Fruit fly (Drosophila melanogaster) whole organism, embryonic: ENCODE results near the gene Spn27A.
A peak's percentile ranks its signal among the peaks of the same experiment; 100 is the strongest.

ENCODE experiments used
- Adf1 ChIP-seq: fragments of 200-800 bp; sonication (Bioruptor generic); IDR thresholded peaks from 2 replicates; pipeline ENCODE4 v1.3.6; 2022; ENCODE audit warnings: missing biosample characterization, missing genetic modification characterization
- Asciz ChIP-seq: fragments of 200-800 bp; sonication (Bioruptor generic); optimal IDR thresholded peaks from 2 replicates; lab custom pipeline; 2017; ENCODE audit warnings: missing biosample characterization, mild to moderate bottlenecking, missing genetic modification characterization, missing genetic modification reagents
- CG10565 ChIP-seq: fragments of 200-800 bp; sonication (Bioruptor generic); optimal IDR thresholded peaks from 3 replicates; lab custom pipeline; 2016; ENCODE audit warnings: missing biosample characterization, mild to moderate bottlenecking, missing genetic modification characterization
- CG1233 ChIP-seq: fragments of 200-800 bp; sonication (Bioruptor generic); optimal IDR thresholded peaks from 4 replicates; lab custom pipeline; 2018; ENCODE audit warnings: missing biosample characterization, mild to moderate bottlenecking, missing genetic modification characterization
- CG14050 ChIP-seq: fragments of 200-800 bp; sonication (Bioruptor generic); IDR thresholded peaks from 3 replicates; pipeline ENCODE4 v1.3.6; 2022; ENCODE audit warnings: missing biosample characterization, missing genetic modification characterization
- CG14667 ChIP-seq: fragments of 200-800 bp; sonication (Bioruptor generic); IDR thresholded peaks from 2 replicates; pipeline ENCODE4 v1.3.6; 2022; ENCODE audit warnings: missing biosample characterization, missing genetic modification characterization
- CG17568 ChIP-seq: fragments of 200-800 bp; sonication (Bioruptor generic); optimal IDR thresholded peaks from 2 replicates; lab custom pipeline; 2018; ENCODE audit warnings: missing biosample characterization, mild to moderate bottlenecking, missing genetic modification characterization, moderate library complexity
- CG17612 ChIP-seq: fragments of 200-800 bp; sonication (Bioruptor generic); IDR thresholded peaks from 2 replicates; pipeline ENCODE4 v1.3.6; 2022; ENCODE audit warnings: missing biosample characterization, missing genetic modification characterization
- CG1832 ChIP-seq: fragments of 200-800 bp; sonication (Bioruptor generic); optimal IDR thresholded peaks from 2 replicates; lab custom pipeline; 2017; ENCODE audit warnings: missing biosample characterization, mild to moderate bottlenecking, missing genetic modification characterization, inconsistent platforms
- CG2202 ChIP-seq: fragments of 200-800 bp; sonication (Bioruptor generic); optimal IDR thresholded peaks from 2 replicates; lab custom pipeline; 2018; ENCODE audit warnings: missing biosample characterization, mild to moderate bottlenecking, missing genetic modification characterization
- CG34224 ChIP-seq: fragments of 200-800 bp; sonication (Bioruptor generic); IDR thresholded peaks from 3 replicates; pipeline ENCODE4 v1.3.6; 2022; ENCODE audit warnings: missing biosample characterization, missing genetic modification characterization; ENCODE audit not compliant: partially characterized antibody
- CG43689 ChIP-seq: fragments of 200-800 bp; sonication (Bioruptor generic); IDR thresholded peaks from 2 replicates; pipeline ENCODE4 v1.3.6; 2022; ENCODE audit warnings: missing biosample characterization, missing genetic modification characterization
- CG7556 ChIP-seq: fragments of 200-800 bp; sonication (Bioruptor generic); optimal IDR thresholded peaks from 2 replicates; lab custom pipeline; 2017; ENCODE audit warnings: missing biosample characterization, mild to moderate bottlenecking, missing genetic modification characterization
- CG7928 ChIP-seq: fragments of 200-800 bp; sonication (Bioruptor generic); optimal IDR thresholded peaks from 2 replicates; lab custom pipeline; 2017; ENCODE audit warnings: missing biosample characterization, mild to moderate bottlenecking, missing genetic modification characterization
- CG8290 ChIP-seq, 3 experiments: fragments of 200-800 bp; sonication (Bioruptor generic); optimal IDR thresholded peaks; 2 replicates each; lab custom pipeline; 2016 to 2019; ENCODE audit warnings: missing biosample characterization in 3 of 3, missing genetic modification characterization in 3 of 3, mild to moderate bottlenecking in 2 of 3, moderate library complexity in 1 of 3
- CG9797 ChIP-seq: fragments of 200-800 bp; sonication (Bioruptor generic); optimal IDR thresholded peaks from 3 replicates; lab custom pipeline; 2018; ENCODE audit warnings: missing biosample characterization, mild to moderate bottlenecking, missing genetic modification characterization
- CG9817 ChIP-seq: fragments of 200-800 bp; sonication (Bioruptor generic); optimal IDR thresholded peaks from 2 replicates; lab custom pipeline; 2018; ENCODE audit warnings: missing biosample characterization, mild to moderate bottlenecking, missing genetic modification characterization, moderate library complexity
- Eip74EF ChIP-seq, 2 experiments: fragments of 200-800 bp in 1 of 2; fragments of >200 bp in 1 of 2; sonication (Bioruptor generic) in 1 of 2; optimal IDR thresholded peaks; 2 replicates each; lab custom pipeline; 2017 to 2019; ENCODE audit warnings: missing biosample characterization in 2 of 2, missing genetic modification characterization in 2 of 2, mild to moderate bottlenecking in 1 of 2, moderate library complexity in 1 of 2
- GATAe ChIP-seq: fragments of 200-800 bp; sonication (Bioruptor generic); conservative IDR thresholded peaks from 2 replicates; pipeline ENCODE4 v1.3.6; 2022; ENCODE audit warnings: missing biosample characterization, missing genetic modification characterization
- Lpt ChIP-seq: fragments of >200 bp; optimal IDR thresholded peaks from 2 replicates; lab custom pipeline; 2018; ENCODE audit warnings: missing biosample characterization, missing genetic modification characterization
- MTF-1 ChIP-seq: fragments of 200-800 bp; sonication (Bioruptor generic); optimal IDR thresholded peaks from 2 replicates; lab custom pipeline; 2018; ENCODE audit warnings: missing biosample characterization, mild to moderate bottlenecking, missing genetic modification characterization, borderline replicate concordance
- Mrtf ChIP-seq: fragments of 200-800 bp; sonication (Bioruptor generic); IDR thresholded peaks from 3 replicates; pipeline ENCODE4 v1.3.6; 2022; ENCODE audit warnings: missing biosample characterization, missing genetic modification characterization
- Nf-YB ChIP-seq: fragments of 200-800 bp; sonication (Bioruptor generic); optimal IDR thresholded peaks from 3 replicates; lab custom pipeline; 2019; ENCODE audit warnings: missing biosample characterization, mild to moderate bottlenecking, missing genetic modification characterization, moderate library complexity
- Oaz ChIP-seq: fragments of 200-800 bp; sonication (Bioruptor generic); IDR thresholded peaks from 2 replicates; pipeline ENCODE4 v1.3.6; 2022; ENCODE audit warnings: missing biosample characterization, missing genetic modification characterization
- Ptx1 ChIP-seq: fragments of 200-800 bp; sonication (Bioruptor generic); IDR thresholded peaks from 2 replicates; pipeline ENCODE4 v1.3.6; 2022; ENCODE audit warnings: missing biosample characterization, missing genetic modification characterization
- Ravus ChIP-seq: fragments of 200-800 bp; sonication (Bioruptor generic); IDR thresholded peaks from 2 replicates; pipeline ENCODE4 v1.3.6; 2022; ENCODE audit warnings: missing biosample characterization, missing genetic modification characterization
- Scr ChIP-seq: fragments of 200-800 bp; sonication (Bioruptor generic); IDR thresholded peaks from 2 replicates; pipeline ENCODE4 v1.3.6; 2022; ENCODE audit warnings: missing biosample characterization, missing genetic modification characterization; ENCODE audit not compliant: partially characterized antibody
- Sox100B ChIP-seq: fragments of 200-800 bp; sonication (Bioruptor generic); optimal IDR thresholded peaks from 3 replicates; lab custom pipeline; 2018; ENCODE audit warnings: missing biosample characterization, mild to moderate bottlenecking, missing genetic modification characterization
- Sry-δ ChIP-seq: fragments of 200-800 bp; sonication (Bioruptor generic); optimal IDR thresholded peaks from 2 replicates; lab custom pipeline; 2016; ENCODE audit warnings: missing biosample characterization, missing genetic modification characterization
- Ssrp ChIP-seq: fragments of 200-800 bp; sonication (Bioruptor generic); optimal IDR thresholded peaks from 2 replicates; lab custom pipeline; 2018; ENCODE audit warnings: missing biosample characterization, mild to moderate bottlenecking, missing genetic modification characterization, moderate library complexity
- Usf ChIP-seq: fragments of 200-800 bp; sonication (Bioruptor generic); optimal IDR thresholded peaks from 2 replicates; lab custom pipeline; 2017; ENCODE audit warnings: missing genotype, missing biosample characterization, missing genetic modification characterization
- aop ChIP-seq: fragments of 200-800 bp; sonication (Bioruptor generic); IDR thresholded peaks from 2 replicates; pipeline ENCODE4 v1.3.6; 2022; ENCODE audit warnings: missing biosample characterization, missing genetic modification characterization
- ato ChIP-seq: fragments of 200-800 bp; sonication (Bioruptor generic); IDR thresholded peaks from 2 replicates; pipeline ENCODE4 v1.3.6; 2022; ENCODE audit warnings: missing biosample characterization, missing genetic modification characterization; ENCODE audit not compliant: partially characterized antibody
- bab2 ChIP-seq: fragments of 200-800 bp; sonication (Bioruptor generic); optimal IDR thresholded peaks from 2 replicates; lab custom pipeline; 2016; ENCODE audit warnings: missing biosample characterization, missing genetic modification characterization
- chm ChIP-seq: fragments of 200-800 bp; sonication (Bioruptor generic); IDR thresholded peaks from 2 replicates; pipeline ENCODE4 v1.3.6; 2022; ENCODE audit warnings: missing biosample characterization, missing genetic modification characterization
- dan ChIP-seq: fragments of 200-800 bp; sonication (Bioruptor generic); IDR thresholded peaks from 2 replicates; pipeline ENCODE4 v1.3.6; 2022; ENCODE audit warnings: missing biosample characterization, missing genetic modification characterization
- ewg ChIP-seq: fragments of 200-800 bp; sonication (Bioruptor generic); optimal IDR thresholded peaks from 3 replicates; lab custom pipeline; 2017; ENCODE audit warnings: mild to moderate bottlenecking, missing biosample characterization, missing genetic modification reagents, missing genetic modification characterization
- gcm2 ChIP-seq: fragments of 200-800 bp; sonication (Bioruptor generic); optimal IDR thresholded peaks from 2 replicates; lab custom pipeline; 2016; ENCODE audit warnings: missing biosample characterization, missing genetic modification characterization
- gem ChIP-seq: fragments of 200-800 bp; sonication (Bioruptor generic); optimal IDR thresholded peaks from 2 replicates; lab custom pipeline; 2019; ENCODE audit warnings: missing biosample characterization, mild to moderate bottlenecking, missing genetic modification characterization, moderate library complexity
- gro ChIP-seq: fragments of 200-800 bp; sonication (Bioruptor generic); optimal IDR thresholded peaks from 2 replicates; lab custom pipeline; 2016; ENCODE audit warnings: missing biosample characterization, missing genetic modification characterization
- ham ChIP-seq: fragments of 200-800 bp; sonication (Bioruptor generic); IDR thresholded peaks from 2 replicates; pipeline ENCODE4 v1.3.6; 2022; ENCODE audit warnings: missing biosample characterization, missing genetic modification characterization
- hb ChIP-seq: fragments of 200-800 bp; sonication (Bioruptor generic); IDR thresholded peaks from 3 replicates; pipeline ENCODE4 v1.3.6; 2022; ENCODE audit warnings: missing biosample characterization, missing genetic modification characterization; ENCODE audit not compliant: partially characterized antibody
- psq ChIP-seq: fragments of 200-800 bp; sonication (Bioruptor generic); optimal IDR thresholded peaks from 2 replicates; lab custom pipeline; 2017; ENCODE audit warnings: missing biosample characterization, missing genetic modification characterization
- ranshi ChIP-seq: fragments of 200-800 bp; sonication (Bioruptor generic); IDR thresholded peaks from 2 replicates; pipeline ENCODE4 v1.3.6; 2022; ENCODE audit warnings: missing biosample characterization, missing genetic modification characterization
- sc ChIP-seq, 3 experiments: fragments of >200 bp in 2 of 3; fragments of 200-800 bp in 1 of 3; sonication (Bioruptor generic) in 1 of 3; optimal IDR thresholded peaks; 2 replicates in 2 of 3; 3 replicates in 1 of 3; lab custom pipeline; 2017; ENCODE audit warnings: mild to moderate bottlenecking in 1 of 3, missing biosample characterization in 1 of 3, missing genetic modification characterization in 1 of 3, missing genetic modification reagents in 1 of 3
- sens-2 ChIP-seq: fragments of 200-800 bp; sonication (Bioruptor generic); IDR thresholded peaks from 2 replicates; pipeline ENCODE4 v1.3.6; 2022; ENCODE audit warnings: missing biosample characterization, missing genetic modification characterization
- seq ChIP-seq: fragments of 200-800 bp; sonication (Bioruptor generic); IDR thresholded peaks from 2 replicates; pipeline ENCODE4 v1.3.6; 2022; ENCODE audit warnings: missing biosample characterization, missing genetic modification characterization
- sim ChIP-seq: fragments of 200-800 bp; sonication (Bioruptor generic); IDR thresholded peaks from 2 replicates; pipeline ENCODE4 v1.3.6; 2022; ENCODE audit warnings: missing biosample characterization, missing genetic modification characterization
- stc ChIP-seq: fragments of 200-800 bp; sonication (Bioruptor generic); IDR thresholded peaks from 2 replicates; pipeline ENCODE4 v1.3.6; 2022; ENCODE audit warnings: missing biosample characterization, missing genetic modification characterization
- trh ChIP-seq: fragments of 200-800 bp; sonication (Bioruptor generic); optimal IDR thresholded peaks from 2 replicates; lab custom pipeline; 2016; ENCODE audit warnings: missing biosample characterization, missing genetic modification characterization

Spn27A gene

DNA sequence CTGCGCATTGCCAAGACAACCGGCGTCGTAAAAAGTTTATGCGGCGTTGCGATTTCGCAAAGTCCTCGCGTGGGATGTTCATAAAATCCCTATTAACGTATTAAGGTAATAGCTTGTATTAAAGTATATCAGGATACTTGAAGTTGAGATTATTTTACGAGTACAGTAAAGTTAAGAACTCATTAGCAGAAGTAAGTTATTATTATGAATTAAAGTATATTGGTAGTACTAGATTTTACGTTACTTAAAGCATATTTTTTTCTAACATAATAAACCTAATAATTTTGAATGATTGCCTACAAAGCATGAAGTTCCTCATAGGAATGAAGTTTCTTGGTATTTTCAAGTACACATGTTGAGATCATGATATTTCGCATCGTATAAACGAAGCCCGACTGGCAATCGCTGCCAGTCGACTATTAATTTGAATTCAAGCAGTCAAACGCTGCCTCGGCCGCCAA is 20.7 kb upstream of the Spn27A start (continued):
- no peak for TF ChIP-seq Ravus (GFP tag; lab: Robert Waterston, UW)
- TF ChIP-seq ranshi = no peak
- TF ChIP-seq CG7928 (GFP tag; lab: Kevin White, UChicago) = no peak
- peak; percentile 38 for TF ChIP-seq CG1233 (GFP tag; lab: Kevin White, UChicago)
- no peak for TF ChIP-seq Lpt (GFP tag; lab: Kevin White, UChicago)
- TF ChIP-seq GATAe = no peak
- peak in 1 of 2 experiments; percentile 68 for TF ChIP-seq Eip74EF (GFP tag; optimal IDR thresholded peaks at IDR 0.05; lab: Kevin White, UChicago)
- TF ChIP-seq chm (GFP tag; lab: Robert Waterston, UW) = no peak
- TF ChIP-seq gcm2 (GFP tag; lab: Kevin White, UChicago) = no peak
- TF ChIP-seq ham (GFP tag; lab: Robert Waterston, UW) = no peak
- no peak for TF ChIP-seq dan
- TF ChIP-seq Ptx1 (GFP tag; lab: Robert Waterston, UW) = peak; percentile 32; the same call in 1 of the 2 replicates
- TF ChIP-seq ewg = peak; percentile 24
- no peak for TF ChIP-seq Scr (GFP tag; lab: Robert Waterston, UW)
- TF ChIP-seq CG9797 (GFP tag; lab: Kevin White, UChicago) = no peak
- TF ChIP-seq CG7556 (GFP tag; lab: Kevin White, UChicago) = peak; percentile 82
- no peak for TF ChIP-seq Oaz
- TF ChIP-seq CG9817 (tag; lab: Kevin White, UChicago) = no peak
- no peak for TF ChIP-seq CG1832 (GFP tag; lab: Kevin White, UChicago)
- peak; percentile 37 for TF ChIP-seq Nf-YB (GFP tag; lab: Kevin White, UChicago)
- peak; percentile 77 for TF ChIP-seq gem (tag; lab: Kevin White, UChicago)
- TF ChIP-seq bab2 (GFP tag; lab: Kevin White, UChicago) = no peak
- no peak for TF ChIP-seq CG17612 (GFP tag; lab: Robert Waterston, UW)
- TF ChIP-seq gro = no peak
- TF ChIP-seq Sox100B = peak; percentile 84
- TF ChIP-seq psq (GFP tag; lab: Kevin White, UChicago) = no peak
- TF ChIP-seq seq = no peak
- TF ChIP-seq trh = no peak
- TF ChIP-seq CG2202 = no peak
- no peak for TF ChIP-seq sc (optimal IDR thresholded peaks at IDR 0.05; lab: Kevin White, UChicago)
- TF ChIP-seq sc (GFP tag; optimal IDR thresholded peaks at IDR 0.05; lab: Kevin White, UChicago) = peak; percentile 37
- no peak for TF ChIP-seq Sry-δ
- TF ChIP-seq aop (GFP tag; lab: Robert Waterston, UW) = no peak
- no peak for TF ChIP-seq ato (GFP tag; lab: Robert Waterston, UW)
- no peak for TF ChIP-seq Usf (GFP tag; lab: Kevin White, UChicago)
- no peak for TF ChIP-seq hb (GFP tag; lab: Robert Waterston, UW)
- no peak for TF ChIP-seq CG14667 (GFP tag; lab: Robert Waterston, UW)
- TF ChIP-seq MTF-1 (GFP tag; lab: Kevin White, UChicago) = no peak
- no peak for TF ChIP-seq sim (GFP tag; lab: Robert Waterston, UW)
- no peak for TF ChIP-seq CG17568 (GFP tag; lab: Kevin White, UChicago)
- no peak for TF ChIP-seq Mrtf (GFP tag; lab: Robert Waterston, UW)
- TF ChIP-seq CG43689 (GFP tag; lab: Robert Waterston, UW) = no peak
- peak; percentile 25 for TF ChIP-seq CG8290 (GFP tag; optimal IDR thresholded peaks at IDR 0.05; lab: Kevin White, UChicago)
- no peak for TF ChIP-seq CG8290 (tag; optimal IDR thresholded peaks at IDR 0.05; lab: Kevin White, UChicago)
- TF ChIP-seq CG34224 (GFP tag; lab: Robert Waterston, UW) = no peak
- peak; percentile 53 for TF ChIP-seq Ssrp (tag; lab: Kevin White, UChicago)
- no peak for TF ChIP-seq sens-2 (GFP tag; lab: Robert Waterston, UW)
- peak; percentile 23 for TF ChIP-seq Asciz (GFP tag; lab: Kevin White, UChicago)
- TF ChIP-seq Adf1 = no peak
- TF ChIP-seq stc (GFP tag; lab: Robert Waterston, UW) = no peak
- TF ChIP-seq CG10565 (GFP tag; lab: Kevin White, UChicago) = no peak
- TF ChIP-seq CG14050 (GFP tag; lab: Robert Waterston, UW) = no peak
